Worm (Caenorhabditis elegans): ENCODE results near the gene C18A3.7.

C18A3.7 gene

ce11 chrII:5698254-5698653 lies 32.0 kb downstream of the C18A3.7 start:
- TF ChIP-seq pqm-1 (tag; optimal IDR thresholded peaks at IDR 0.05) (peak; percentile 42), snpc-4 (tag; optimal IDR thresholded peaks at IDR 0.05) (peak; percentile 12), ceh-82 (tag; optimal IDR thresholded peaks at IDR 0.05) (no peak), elt-2 (tag; optimal IDR thresholded peaks at IDR 0.05) (peak; percentile 58), pha-4 (tag; optimal IDR thresholded peaks at IDR 0.05) (peak; percentile 52)

DNA sequence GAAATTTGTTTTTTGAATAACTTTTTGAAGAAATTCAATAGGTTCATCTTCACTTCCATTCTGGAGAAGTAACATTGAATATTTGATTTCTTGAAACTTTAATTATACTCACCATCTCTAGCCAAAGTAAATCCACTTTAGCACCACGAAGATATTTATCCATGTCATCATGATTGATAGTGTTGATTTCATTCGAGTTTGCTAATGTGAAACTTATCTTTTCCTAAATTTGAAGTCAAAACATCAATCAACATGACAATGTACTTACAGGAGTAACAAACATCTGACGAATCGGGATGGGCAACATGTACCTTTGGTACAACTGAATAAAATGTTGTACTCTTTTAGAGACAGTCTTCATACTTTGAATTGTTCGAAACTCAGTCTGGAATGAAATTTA lies 32.9 kb downstream of the C18A3.7 start:
- TF ChIP-seq egl-5 (tag; optimal IDR thresholded peaks at IDR 0.05) (no peak), skn-1 (tag; optimal IDR thresholded peaks at IDR 0.05) (no peak), tbx-2 (tag; optimal IDR thresholded peaks at IDR 0.05) (no peak), hmg-11 (tag; optimal IDR thresholded peaks at IDR 0.05) (no peak), mml-1 (tag; optimal IDR thresholded peaks at IDR 0.05) (no peak), ztf-11 (tag; optimal IDR thresholded peaks at IDR 0.05) (no peak), nfya-1 (tag; optimal IDR thresholded peaks at IDR 0.05; ENCODE audit: insufficient read depth) (no peak), ZK546.5 (tag; optimal IDR thresholded peaks at IDR 0.05) (no peak), nhr-12 (tag; optimal IDR thresholded peaks at IDR 0.05) (no peak), unc-39 (tag; optimal IDR thresholded peaks at IDR 0.05) (no peak), ztf-4 (tag; optimal IDR thresholded peaks at IDR 0.05) (no peak), snpc-4 (tag; optimal IDR thresholded peaks at IDR 0.05) (no peak), nhr-237 (tag; optimal IDR thresholded peaks at IDR 0.05) (no peak), nhr-77 (tag; optimal IDR thresholded peaks at IDR 0.05) (no peak), nhr-76 (tag; optimal IDR thresholded peaks at IDR 0.05) (no peak), ceh-28 (tag; optimal IDR thresholded peaks at IDR 0.05) (no peak), fkh-10 (GFP tag; optimal IDR thresholded peaks at IDR 0.05) (no peak), unc-62 (GFP tag; optimal IDR thresholded peaks at IDR 0.05) (no peak), sea-2 (GFP tag; optimal IDR thresholded peaks at IDR 0.05) (no peak), lin-15B (tag; optimal IDR thresholded peaks at IDR 0.05) (no peak)

- no peak for TF ChIP-seq nhr-43 (tag; optimal IDR thresholded peaks at IDR 0.05; ENCODE audit: poor library complexity, severe bottlenecking)
- no peak for TF ChIP-seq daf-12 (tag; optimal IDR thresholded peaks at IDR 0.05)
- no peak for TF ChIP-seq lsy-12 (tag; optimal IDR thresholded peaks at IDR 0.05)
- no peak for TF ChIP-seq mml-1 (tag; optimal IDR thresholded peaks at IDR 0.05)
- TF ChIP-seq ceh-28 (tag; optimal IDR thresholded peaks at IDR 0.05): no peak
- TF ChIP-seq ceh-82 (tag; optimal IDR thresholded peaks at IDR 0.05): no peak
- TF ChIP-seq skn-1 (tag; optimal IDR thresholded peaks at IDR 0.05): no peak
- TF ChIP-seq pha-4 (tag; optimal IDR thresholded peaks at IDR 0.05): no peak
- no peak for TF ChIP-seq unc-39 (tag; optimal IDR thresholded peaks at IDR 0.05)
- no peak for TF ChIP-seq ama-1 (optimal IDR thresholded peaks at IDR 0.05)
- TF ChIP-seq nfya-1 (tag; optimal IDR thresholded peaks at IDR 0.05; ENCODE audit: insufficient read depth): no peak
- TF ChIP-seq ZK546.5 (tag; optimal IDR thresholded peaks at IDR 0.05): no peak
- no peak for TF ChIP-seq egl-5 (tag; optimal IDR thresholded peaks at IDR 0.05)
- TF ChIP-seq nhr-67 (tag; optimal IDR thresholded peaks at IDR 0.05): no peak
- TF ChIP-seq egl-27 (tag; optimal IDR thresholded peaks at IDR 0.05): no peak
These were observed 34.0 kb downstream of the C18A3.7 start for ce11 chrII:5696218-5696617.

- TF ChIP-seq egl-5 (tag; optimal IDR thresholded peaks at IDR 0.05): no peak
- TF ChIP-seq lin-39 (tag; optimal IDR thresholded peaks at IDR 0.05): no peak
- TF ChIP-seq ceh-9 (tag; optimal IDR thresholded peaks at IDR 0.05): no peak
- TF ChIP-seq unc-62 (GFP tag; optimal IDR thresholded peaks at IDR 0.05): no peak
- no peak for TF ChIP-seq ceh-16 (tag; optimal IDR thresholded peaks at IDR 0.05)
- TF ChIP-seq zag-1 (tag; optimal IDR thresholded peaks at IDR 0.05): no peak
- no peak for TF ChIP-seq R02D3.7 (tag; optimal IDR thresholded peaks at IDR 0.05)
- TF ChIP-seq elt-2 (tag; optimal IDR thresholded peaks at IDR 0.05): no peak
- TF ChIP-seq nhr-237 (tag; optimal IDR thresholded peaks at IDR 0.05): no peak
- no peak for TF ChIP-seq nhr-67 (tag; optimal IDR thresholded peaks at IDR 0.05)
- TF ChIP-seq nhr-25 (tag; optimal IDR thresholded peaks at IDR 0.05): no peak
- no peak for TF ChIP-seq egl-27 (tag; optimal IDR thresholded peaks at IDR 0.05)
- no peak for TF ChIP-seq unc-39 (tag; optimal IDR thresholded peaks at IDR 0.05)
- TF ChIP-seq ceh-82 (tag; optimal IDR thresholded peaks at IDR 0.05): no peak
- TF ChIP-seq aly-2 (tag; optimal IDR thresholded peaks at IDR 0.05): no peak
- TF ChIP-seq mml-1 (tag; optimal IDR thresholded peaks at IDR 0.05): no peak
- no peak for TF ChIP-seq nhr-23 (tag; optimal IDR thresholded peaks at IDR 0.05)
- no peak for TF ChIP-seq ceh-28 (tag; optimal IDR thresholded peaks at IDR 0.05)
These were observed 35.4 kb downstream of the C18A3.7 start, which contains the start of gene C25H3.14 for ce11 chrII:5694798-5695197. Gene C25H3.14, plus strand, starts transcription at chrII:5695098.

All from whole organism, L3 larva.